Fruit fly (Drosophila melanogaster) whole organism, larva: ENCODE results near the gene dock.

Experiments used
- noc ChIP-seq: fragments of 200-800 bp; sonication (Bioruptor generic); optimal IDR thresholded peaks from 3 replicates; lab custom pipeline; 2019; ENCODE audit warnings: missing biosample characterization, mild to moderate bottlenecking, missing genetic modification characterization, moderate library complexity

dock gene

DNA sequence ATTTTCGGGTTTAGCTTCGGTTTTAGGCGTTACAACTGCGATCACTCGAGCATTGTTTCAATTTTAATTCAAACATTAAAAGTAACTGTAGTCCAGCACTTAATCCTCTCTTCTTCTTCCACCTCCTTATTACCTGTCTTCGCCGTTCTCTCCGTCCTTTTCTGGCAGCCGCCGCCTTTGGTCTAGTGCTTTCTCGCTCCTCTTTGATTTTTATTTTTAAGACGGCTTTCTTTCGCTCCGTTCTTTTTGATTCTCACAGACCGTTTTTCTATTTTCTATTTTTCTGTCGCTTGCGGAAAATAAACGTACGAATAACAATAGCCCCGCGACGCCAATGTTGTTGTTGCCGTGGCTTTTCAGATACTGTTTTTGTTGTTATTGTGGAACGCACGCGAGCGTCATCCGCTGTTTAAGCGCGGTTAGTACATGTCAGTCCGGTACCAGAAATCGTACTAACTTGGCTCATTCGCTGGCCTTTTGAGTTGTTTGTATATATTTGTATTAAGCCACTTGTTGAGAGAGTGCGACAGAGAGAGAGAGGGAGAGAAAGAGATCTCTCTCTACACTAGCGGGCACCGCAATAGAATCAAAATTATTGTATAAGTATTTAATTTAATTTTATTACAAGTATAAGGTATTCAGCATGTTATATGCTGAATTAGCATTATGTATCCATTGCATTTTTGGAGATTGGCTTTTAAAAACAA, 42.3 kb downstream of the dock start, which contains the start of gene aru:
aru (minus strand) TSS at position 456 of the 707 bp plus-strand sequence.
- TF ChIP-seq noc (tag; lab: Kevin White, UChicago) = no peak

dm6 chr2L:868961-869360, 43.2 kb downstream of the dock start:
- no peak for TF ChIP-seq noc (tag; lab: Kevin White, UChicago)

DNA sequence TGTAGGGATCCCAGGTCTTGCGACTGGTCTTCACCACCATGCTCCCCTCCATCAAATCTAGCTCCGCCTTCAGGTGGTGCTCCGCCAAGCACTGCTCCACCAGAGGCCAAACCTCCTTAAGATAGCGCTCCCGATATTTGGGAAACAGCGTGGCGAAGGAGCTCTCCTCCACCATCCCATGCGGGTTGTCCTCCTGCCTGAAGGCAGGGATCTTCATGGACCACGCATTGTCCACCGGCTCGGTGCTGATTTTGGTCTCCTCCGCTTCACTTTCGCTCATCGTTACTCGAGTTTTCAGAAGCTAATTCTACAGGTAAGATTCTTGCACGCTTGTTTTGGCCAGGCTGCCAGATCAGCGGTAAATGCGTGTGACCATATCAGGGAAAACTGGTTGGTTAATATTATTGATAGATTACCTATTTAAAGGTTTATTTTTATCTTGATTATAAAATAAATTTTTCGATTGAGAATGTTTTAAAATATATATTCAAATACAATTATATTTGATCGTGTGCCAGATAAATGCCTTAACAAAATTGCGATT, 43.8 kb downstream of the dock start, which contains the start of gene dbe:
dbe (minus strand) TSS at position 361 of the 544 bp plus-strand sequence.
- no peak for TF ChIP-seq noc (tag; lab: Kevin White, UChicago)

dm6 chr2L:870285-870684, 44.5 kb downstream of the dock start, which contains the start of gene PNUTS:
Gene PNUTS (plus strand): TSS chr2L:870465.
- no peak for TF ChIP-seq noc (tag; lab: Kevin White, UChicago)

dm6 chr2L:870749-871418, 45.1 kb downstream of the dock start:
- no peak for TF ChIP-seq noc (tag; lab: Kevin White, UChicago)

dm6 chr2L:871419-871846, 45.7 kb downstream of the dock start:
- TF ChIP-seq noc (tag; lab: Kevin White, UChicago) = no peak

DNA sequence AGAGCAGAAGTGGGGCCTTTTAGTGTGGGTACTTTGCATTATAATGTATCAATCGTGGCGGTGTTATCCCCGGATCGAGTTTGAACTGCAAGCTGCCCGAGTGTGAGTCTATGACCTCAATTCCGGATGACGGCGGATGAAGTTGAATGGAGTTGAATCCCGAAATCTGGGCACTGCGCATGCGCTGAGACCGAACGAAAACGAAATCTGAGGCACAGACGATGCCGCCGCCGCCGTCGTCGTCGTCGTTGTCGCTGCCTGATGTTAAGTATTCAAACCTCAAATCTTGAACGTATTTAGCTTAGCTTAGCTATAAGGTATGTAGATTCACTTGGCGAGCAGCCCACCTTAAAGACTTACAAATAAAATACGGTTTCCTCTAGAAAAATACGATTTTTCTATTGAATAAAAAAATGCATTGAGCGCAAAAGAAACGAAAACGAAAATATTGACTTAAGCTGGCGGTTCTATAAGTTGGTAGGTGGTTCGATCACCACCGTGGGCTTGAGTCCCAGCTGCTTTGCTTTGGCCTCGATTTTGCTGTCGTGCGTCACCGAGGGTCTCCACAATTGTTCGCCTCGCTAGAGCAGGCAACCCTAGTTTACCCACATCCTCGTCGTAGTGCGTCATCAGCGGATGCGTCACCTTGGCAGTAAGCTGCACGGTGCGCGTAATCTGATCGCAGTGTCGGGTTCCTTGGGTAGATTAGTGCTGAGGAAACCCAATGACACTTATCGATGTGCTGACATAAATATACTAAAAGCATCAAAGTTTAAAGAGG, 48.1 kb downstream of the dock start:
- no peak for TF ChIP-seq noc (tag; lab: Kevin White, UChicago)

DNA sequence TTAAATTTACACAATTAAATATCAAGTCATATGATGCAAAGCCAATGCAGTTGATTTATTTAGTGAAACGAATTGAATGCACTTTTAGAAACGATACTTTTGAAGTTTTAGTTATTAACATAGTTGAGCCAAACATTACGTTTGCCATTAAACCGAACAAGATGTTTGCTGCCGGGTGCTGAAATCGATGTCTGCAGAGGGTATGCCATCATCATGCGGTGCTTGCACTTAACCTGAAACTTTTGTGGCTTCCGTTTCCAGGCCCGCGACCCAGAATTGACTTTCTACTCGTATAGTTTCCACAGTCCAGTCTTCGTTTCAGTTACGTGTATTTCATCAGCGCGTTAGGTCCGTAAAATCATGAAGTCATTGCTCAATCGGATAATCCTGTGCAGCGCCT, 51.2 kb downstream of the dock start, which contains the start of gene ninaA:
ninaA (plus strand) TSS at position 301 of the 400 bp plus-strand sequence.
- TF ChIP-seq noc (tag; lab: Kevin White, UChicago) = no peak
